Worm (Caenorhabditis elegans): ENCODE results near the gene mrps-31.

DNA sequence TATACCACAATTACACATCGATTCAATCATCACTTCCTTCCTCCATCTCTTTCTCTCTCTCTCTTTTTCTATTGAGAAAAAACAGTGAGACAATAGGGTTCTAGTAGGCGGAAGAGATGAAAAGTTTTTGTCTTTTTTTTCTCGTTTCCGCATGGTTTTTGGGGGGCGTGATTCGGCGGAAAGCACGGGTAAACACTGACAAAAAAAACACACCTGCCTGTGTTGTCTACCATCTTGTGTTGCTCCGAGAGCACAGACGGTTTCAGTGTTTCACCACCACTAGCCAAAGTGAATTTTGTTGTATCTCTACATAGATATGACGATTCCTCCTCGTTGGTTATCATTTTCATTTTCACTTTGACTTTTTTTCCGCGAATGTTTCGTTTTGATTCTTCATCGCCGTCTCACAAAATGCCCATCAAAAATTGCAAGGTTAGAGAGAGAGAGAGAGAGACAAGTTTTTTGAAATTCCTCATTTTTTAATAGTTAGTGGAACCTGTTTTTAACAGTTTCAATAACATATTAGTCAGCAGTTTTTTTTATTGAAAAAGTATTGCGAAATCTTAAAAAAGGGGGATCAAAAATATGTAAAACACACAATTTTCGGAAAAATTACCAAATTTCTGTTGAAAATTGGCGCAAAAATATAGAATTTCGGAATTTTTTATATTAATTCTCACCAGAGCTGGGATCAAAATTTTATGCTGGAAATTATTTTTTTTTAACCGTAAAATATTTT, 7.2 kb upstream of the mrps-31 start:
- TF ChIP-seq zag-1 (tag; optimal IDR thresholded peaks at IDR 0.05) = no peak
- no peak for TF ChIP-seq nhr-23 (tag; optimal IDR thresholded peaks at IDR 0.05)
- TF ChIP-seq ceh-16 (tag; optimal IDR thresholded peaks at IDR 0.05) = no peak
- TF ChIP-seq nhr-12 (tag; optimal IDR thresholded peaks at IDR 0.05) = no peak
- TF ChIP-seq ztf-4 (tag; optimal IDR thresholded peaks at IDR 0.05) = no peak
- TF ChIP-seq F13H6.1 (tag; optimal IDR thresholded peaks at IDR 0.05) = no peak
